Worm (Caenorhabditis elegans): ENCODE results near the gene unc-9.

ce11 chrX:13262195-13262594 lies 60.6 kb downstream of the unc-9 start, which contains the start of gene K09A11.1:
- no peak for TF ChIP-seq spr-1 (tag; optimal IDR thresholded peaks at IDR 0.05)
- no peak for TF ChIP-seq zip-2 (tag; optimal IDR thresholded peaks at IDR 0.05)
- no peak for TF ChIP-seq ama-1 (optimal IDR thresholded peaks at IDR 0.05)
- TF ChIP-seq snpc-4 (tag; optimal IDR thresholded peaks at IDR 0.05), result no peak
- TF ChIP-seq F26F4.8 (GFP tag; conservative IDR thresholded peaks at IDR 0.05), result no peak
- no peak for TF ChIP-seq pqm-1 (tag; optimal IDR thresholded peaks at IDR 0.05)
- no peak for TF ChIP-seq daf-16 (GFP tag; optimal IDR thresholded peaks at IDR 0.05)
- TF ChIP-seq daf-16 (tag; optimal IDR thresholded peaks at IDR 0.05), result no peak
- TF ChIP-seq unc-39 (tag; optimal IDR thresholded peaks at IDR 0.05), result no peak
- no peak for TF ChIP-seq Y75B8A.6 (GFP tag; IDR thresholded peaks at IDR 0.05)
- no peak for TF ChIP-seq egl-27 (tag; optimal IDR thresholded peaks at IDR 0.05)
- TF ChIP-seq jun-1 (tag; optimal IDR thresholded peaks at IDR 0.05), result no peak
- no peak for TF ChIP-seq lin-39 (tag; optimal IDR thresholded peaks at IDR 0.05)

Data from whole organism, L4 larva.